Fruit fly (Drosophila melanogaster) whole organism, wandering third instar larva: Measurements from ENCODE around the gene arg.

Source experiments
- Abd-B ChIP-seq: fragments of >200 bp; optimal IDR thresholded peaks from 2 replicates; lab custom pipeline; 2017; ENCODE audit warnings: missing biosample characterization, missing genetic modification characterization
- CG32264 ChIP-seq: fragments of 200-800 bp; sonication (Bioruptor generic); optimal IDR thresholded peaks from 2 replicates; lab custom pipeline; 2016; ENCODE audit warnings: missing biosample characterization, missing genetic modification characterization
- CG9705 ChIP-seq: fragments of 200-800 bp; sonication (Bioruptor generic); optimal IDR thresholded peaks from 2 replicates; lab custom pipeline; 2018; ENCODE audit warnings: missing biosample characterization, mild to moderate bottlenecking, missing genetic modification characterization
- CrebA ChIP-seq: fragments of 200-800 bp; sonication (Bioruptor generic); optimal IDR thresholded peaks from 2 replicates; lab custom pipeline; 2016; ENCODE audit warnings: missing biosample characterization, mild to moderate bottlenecking, missing genetic modification characterization, borderline replicate concordance
- Dfd ChIP-seq: fragments of >200 bp; optimal IDR thresholded peaks from 2 replicates; lab custom pipeline; 2017; ENCODE audit warnings: missing biosample characterization, missing genetic modification characterization
- Dif ChIP-seq: fragments of 200-275, 200-300 bp; sonication (Bioruptor generic); optimal IDR thresholded peaks from 2 replicates; lab custom pipeline; 2018; ENCODE audit warnings: missing biosample characterization, missing genetic modification characterization; ENCODE audit not compliant: partially characterized antibody
- GATAd ChIP-seq: sonication (Bioruptor generic); optimal IDR thresholded peaks from 2 replicates; lab custom pipeline; 2016; ENCODE audit warnings: missing biosample characterization, missing genetic modification characterization
- HLH106 ChIP-seq: fragments of 200-800 bp; optimal IDR thresholded peaks from 3 replicates; lab custom pipeline; 2019; ENCODE audit warnings: missing biosample characterization, mild to moderate bottlenecking, missing genetic modification characterization, moderate library complexity
- Hnf4 ChIP-seq: fragments of 200-800 bp; sonication (Bioruptor generic); optimal IDR thresholded peaks from 2 replicates; lab custom pipeline; 2016; ENCODE audit warnings: missing biosample characterization, mild to moderate bottlenecking, missing genetic modification characterization
- Hr78 ChIP-seq: fragments of >200 bp; optimal IDR thresholded peaks from 2 replicates; lab custom pipeline; 2017; ENCODE audit warnings: missing biosample characterization, missing genetic modification characterization
- Hr83 ChIP-seq: fragments of 200-300 bp; sonication (Bioruptor generic); optimal IDR thresholded peaks from 2 replicates; lab custom pipeline; 2016; ENCODE audit warnings: missing biosample characterization, mild to moderate bottlenecking, missing genetic modification characterization, moderate library complexity; ENCODE audit not compliant: poor library complexity, severe bottlenecking
- Jra ChIP-seq: sonication (Bioruptor generic); optimal IDR thresholded peaks from 2 replicates; lab custom pipeline; 2016; ENCODE audit warnings: missing biosample characterization, missing genetic modification characterization
- Mio ChIP-seq: sonication (Bioruptor generic); optimal IDR thresholded peaks from 2 replicates; lab custom pipeline; 2016; ENCODE audit warnings: missing biosample characterization, missing genetic modification characterization
- Myc ChIP-seq: fragments of >200 bp; optimal IDR thresholded peaks from 2 replicates; lab custom pipeline; 2017
- N ChIP-seq: fragments of >200 bp; optimal IDR thresholded peaks from 2 replicates; lab custom pipeline; 2018; ENCODE audit warnings: missing biosample characterization, missing external identifiers, missing genetic modification characterization
- OdsH ChIP-seq: fragments of 200-800 bp; sonication (Bioruptor generic); optimal IDR thresholded peaks from 2 replicates; lab custom pipeline; 2016; ENCODE audit warnings: missing biosample characterization, mild to moderate bottlenecking, missing genetic modification characterization
- Rel ChIP-seq, 2 experiments: fragments of 200-800 bp; sonication (Bioruptor generic) in 1 of 2; optimal IDR thresholded peaks; 2 replicates in 1 of 2; 3 replicates in 1 of 2; lab custom pipeline; 2016 to 2019; ENCODE audit warnings: mild to moderate bottlenecking in 2 of 2, missing biosample characterization in 2 of 2, missing genetic modification characterization in 2 of 2, moderate library complexity in 1 of 2
- Sp1 ChIP-seq: fragments of 200-800 bp; sonication (Bioruptor generic); optimal IDR thresholded peaks from 3 replicates; lab custom pipeline; 2019; ENCODE audit warnings: missing biosample characterization, mild to moderate bottlenecking, missing genetic modification characterization, moderate library complexity
- Vsx2 ChIP-seq: fragments of 200-300, 225-300 bp; sonication (Bioruptor generic); optimal IDR thresholded peaks from 2 replicates; lab custom pipeline; 2018; ENCODE audit warnings: missing biosample characterization, missing genetic modification characterization; ENCODE audit not compliant: partially characterized antibody
- br ChIP-seq: fragments of 200-800 bp; sonication (Bioruptor generic); optimal IDR thresholded peaks from 2 replicates; lab custom pipeline; 2016; ENCODE audit warnings: missing biosample characterization, missing genetic modification characterization
- brk ChIP-seq: fragments of 200-800 bp; sonication (Bioruptor generic); optimal IDR thresholded peaks from 2 replicates; lab custom pipeline; 2016; ENCODE audit warnings: missing biosample characterization, mild to moderate bottlenecking, missing genetic modification characterization
- dl ChIP-seq, 2 experiments: fragments of 175-275, 200-275 bp in 1 of 2; fragments of 200-275 bp in 1 of 2; sonication (Bioruptor generic); optimal IDR thresholded peaks; lab custom pipeline; 2018; ENCODE audit warnings: mild to moderate bottlenecking in 2 of 2, missing biosample characterization in 2 of 2, missing genetic modification characterization in 2 of 2, moderate library complexity in 2 of 2; ENCODE audit not compliant: partially characterized antibody in 2 of 2, insufficient read depth in 1 of 2
- dmrt93B ChIP-seq: fragments of 200-800 bp; sonication (Bioruptor generic); optimal IDR thresholded peaks from 2 replicates; lab custom pipeline; 2018; ENCODE audit warnings: missing biosample characterization, mild to moderate bottlenecking, missing genetic modification characterization
- dsf ChIP-seq: sonication (Bioruptor generic); optimal IDR thresholded peaks from 2 replicates; lab custom pipeline; 2016; ENCODE audit warnings: missing biosample characterization, missing genetic modification characterization, borderline replicate concordance
- ey ChIP-seq: fragments of 200-800 bp; sonication (Bioruptor generic); optimal IDR thresholded peaks from 2 replicates; lab custom pipeline; 2016; ENCODE audit warnings: missing biosample characterization, missing genetic modification characterization
- foxo ChIP-seq, 2 experiments: fragments of 200-800 bp; sonication (Bioruptor generic); optimal IDR thresholded peaks; 2 replicates in 1 of 2; 3 replicates in 1 of 2; lab custom pipeline; 2016 to 2017; ENCODE audit warnings: missing biosample characterization in 2 of 2, missing genetic modification characterization in 2 of 2
- fru ChIP-seq: fragments of 200-800 bp; sonication (Bioruptor generic); optimal IDR thresholded peaks from 3 replicates; lab custom pipeline; 2016; ENCODE audit warnings: missing biosample characterization, mild to moderate bottlenecking, missing genetic modification characterization
- h ChIP-seq: fragments of 200-800 bp; sonication (Bioruptor generic); optimal IDR thresholded peaks from 3 replicates; lab custom pipeline; 2016; ENCODE audit warnings: missing biosample characterization, mild to moderate bottlenecking, missing genetic modification characterization
- jim ChIP-seq: fragments of 175-275, 200-325 bp; sonication (Bioruptor generic); optimal IDR thresholded peaks from 2 replicates; lab custom pipeline; 2016; ENCODE audit warnings: missing biosample characterization, mild to moderate bottlenecking, missing genetic modification characterization
- lola ChIP-seq: fragments of >200 bp; optimal IDR thresholded peaks from 2 replicates; lab custom pipeline; 2017; ENCODE audit warnings: missing biosample characterization, missing genetic modification characterization
- pan ChIP-seq: fragments of >200 bp; optimal IDR thresholded peaks from 2 replicates; lab custom pipeline; 2017
- psq ChIP-seq: fragments of 200-800 bp; sonication (Bioruptor generic); optimal IDR thresholded peaks from 3 replicates; lab custom pipeline; 2017; ENCODE audit warnings: missing biosample characterization, mild to moderate bottlenecking, missing genetic modification characterization, moderate library complexity
- rgr ChIP-seq: fragments of 200-800 bp; sonication (Bioruptor generic); optimal IDR thresholded peaks from 3 replicates; lab custom pipeline; 2016; ENCODE audit warnings: missing biosample characterization, mild to moderate bottlenecking, missing genetic modification characterization
- sage ChIP-seq: fragments of 200-800 bp; sonication (Bioruptor generic); optimal IDR thresholded peaks from 2 replicates; lab custom pipeline; 2016; ENCODE audit warnings: missing biosample characterization, mild to moderate bottlenecking, missing genetic modification characterization
- sv ChIP-seq: fragments of 200-800 bp; sonication (Bioruptor generic); optimal IDR thresholded peaks from 3 replicates; lab custom pipeline; 2016; ENCODE audit warnings: missing biosample characterization, missing genetic modification characterization
- tai ChIP-seq: sonication (Bioruptor generic); optimal IDR thresholded peaks from 2 replicates; lab custom pipeline; 2016; ENCODE audit warnings: missing biosample characterization, missing genetic modification characterization
- usp ChIP-seq: fragments of >200 bp; optimal IDR thresholded peaks from 2 replicates; lab custom pipeline; 2017; ENCODE audit warnings: missing biosample characterization, missing genetic modification characterization
- woc ChIP-seq: sonication (Bioruptor generic); optimal IDR thresholded peaks from 2 replicates; lab custom pipeline; 2016; ENCODE audit warnings: missing biosample characterization, mild to moderate bottlenecking, missing genetic modification characterization

The arg gene

DNA sequence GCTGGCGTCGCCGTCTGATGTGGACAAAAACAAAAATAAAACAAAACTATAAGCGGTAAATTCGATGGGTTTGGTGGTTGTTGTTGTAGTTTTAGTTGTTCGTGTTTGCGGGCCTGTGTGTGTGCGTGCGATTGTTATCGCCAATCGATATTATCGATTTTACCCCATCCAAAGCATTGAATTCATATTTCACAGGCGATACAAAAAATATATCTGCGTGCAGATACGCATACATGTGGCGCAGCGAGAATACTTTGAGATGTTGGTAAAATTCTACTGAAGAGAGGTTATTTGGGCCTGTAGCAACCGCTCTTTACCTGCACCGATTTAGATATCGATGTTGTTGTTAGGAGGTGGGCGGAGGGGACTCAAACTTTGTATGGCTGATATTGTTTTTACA, 12.4 kb downstream of the arg start:
- TF ChIP-seq foxo (GFP tag; optimal IDR thresholded peaks at IDR 0.05; lab: Kevin White, UChicago) (no peak), Hnf4 (GFP tag; lab: Kevin White, UChicago) (no peak), GATAd (no peak), usp (GFP tag; lab: Kevin White, UChicago) (no peak), jim (GFP tag; lab: Kevin White, UChicago) (no peak), N (no peak), Dif (GFP tag; lab: Kevin White, UChicago) (no peak), lola (GFP tag; lab: Kevin White, UChicago) (no peak), Abd-B (GFP tag; lab: Kevin White, UChicago) (no peak), Rel (GFP tag; optimal IDR thresholded peaks at IDR 0.05; lab: Kevin White, UChicago) (no peak), Rel (tag; optimal IDR thresholded peaks at IDR 0.05; lab: Kevin White, UChicago) (no peak), Mio (no peak), fru (GFP tag; lab: Kevin White, UChicago) (no peak), tai (GFP tag; lab: Kevin White, UChicago) (no peak)
- TF ChIP-seq, all 38 proteins: peak for 0

DNA sequence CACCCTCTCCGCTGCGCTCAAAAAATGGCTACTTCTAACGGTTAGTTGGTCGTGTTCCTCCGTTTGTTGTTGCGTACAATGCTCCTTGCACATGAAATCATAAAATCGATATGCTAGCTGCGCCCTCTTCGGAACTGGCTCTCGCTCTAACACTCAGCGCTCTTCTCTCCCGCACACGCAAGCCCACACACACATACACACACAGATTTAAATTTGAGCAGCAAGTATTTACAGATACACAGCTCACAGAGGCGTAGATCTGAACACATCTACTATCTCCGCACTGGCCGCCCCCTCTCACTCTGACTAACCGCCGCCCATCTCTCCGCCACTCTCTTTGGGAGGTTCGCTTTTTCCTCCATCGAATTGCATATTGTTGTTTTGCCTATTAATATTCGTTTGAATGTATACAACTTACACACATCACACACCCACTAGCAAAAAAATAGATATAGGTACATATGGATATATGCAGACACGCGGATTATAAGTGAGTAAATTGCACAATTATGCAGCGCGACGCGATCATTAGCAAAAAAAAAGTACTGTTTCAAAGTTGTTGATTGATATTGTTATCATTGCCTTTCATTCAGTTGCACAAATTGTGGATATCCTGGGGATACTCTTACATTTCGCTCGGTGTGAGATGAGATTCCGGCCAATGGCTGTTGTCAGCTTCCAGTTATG, 13.3 kb downstream of the arg start:
- TF ChIP-seq ey (GFP tag; lab: Kevin White, UChicago) = peak; percentile 91
- TF ChIP-seq Vsx2 (GFP tag; lab: Kevin White, UChicago) = no peak
- peak; percentile 66 for TF ChIP-seq woc (GFP tag; lab: Kevin White, UChicago)
- no peak for TF ChIP-seq Myc (lab: Kevin White, UChicago)
- TF ChIP-seq brk (GFP tag; lab: Kevin White, UChicago) = peak; percentile 83
- TF ChIP-seq jim (GFP tag; lab: Kevin White, UChicago) = peak; percentile 97
- TF ChIP-seq Sp1 (GFP tag; lab: Kevin White, UChicago) = peak; percentile 74
- TF ChIP-seq HLH106 (tag; lab: Kevin White, UChicago) = peak; percentile 77
- no peak for TF ChIP-seq lola (GFP tag; lab: Kevin White, UChicago)
- TF ChIP-seq dsf (GFP tag; lab: Kevin White, UChicago) = peak; percentile 25
- peak; percentile 64 for TF ChIP-seq GATAd
- no peak for TF ChIP-seq Dfd
- no peak for TF ChIP-seq Abd-B (GFP tag; lab: Kevin White, UChicago)
- peak; percentile 88 for TF ChIP-seq sv (GFP tag; lab: Kevin White, UChicago)
- peak; percentile 85 for TF ChIP-seq Jra (GFP tag; lab: Kevin White, UChicago)
- peak; percentile 52 for TF ChIP-seq CG9705
- peak; percentile 93 for TF ChIP-seq Hnf4 (GFP tag; lab: Kevin White, UChicago)
- peak; percentile 88 for TF ChIP-seq br (GFP tag; lab: Kevin White, UChicago)
- peak; percentile 91 for TF ChIP-seq h (GFP tag; lab: Kevin White, UChicago)
- peak; percentile 69 for TF ChIP-seq dmrt93B (GFP tag; lab: Kevin White, UChicago)
- peak; percentile 88 for TF ChIP-seq fru (GFP tag; lab: Kevin White, UChicago)
- no peak for TF ChIP-seq usp (GFP tag; lab: Kevin White, UChicago)
- TF ChIP-seq Mio = peak; percentile 50
- TF ChIP-seq Hr78 (GFP tag; lab: Kevin White, UChicago) = no peak
- TF ChIP-seq dl (GFP tag; optimal IDR thresholded peaks at IDR 0.05; lab: Kevin White, UChicago; ENCODE audit: insufficient read depth in 1 of 2, partially characterized antibody in 2 of 2) = peak in 1 of 2 experiments; percentile 70
- TF ChIP-seq Rel (GFP tag; optimal IDR thresholded peaks at IDR 0.05; lab: Kevin White, UChicago) = no peak
- TF ChIP-seq Rel (tag; optimal IDR thresholded peaks at IDR 0.05; lab: Kevin White, UChicago) = peak; percentile 57
- peak; percentile 85 for TF ChIP-seq OdsH (GFP tag; lab: Kevin White, UChicago)
- TF ChIP-seq N = no peak
- peak; percentile 93 for TF ChIP-seq rgr (GFP tag; lab: Kevin White, UChicago)
- peak; percentile 73 for TF ChIP-seq CG32264 (GFP tag; lab: Kevin White, UChicago)
- TF ChIP-seq CrebA (GFP tag; lab: Kevin White, UChicago) = no peak
- peak; percentile 71 for TF ChIP-seq psq (GFP tag; lab: Kevin White, UChicago)
- peak; percentile 93 for TF ChIP-seq tai (GFP tag; lab: Kevin White, UChicago)
- TF ChIP-seq Hr83 (GFP tag; lab: Kevin White, UChicago) = peak; percentile 98
- peak; percentile 23 to 95 for TF ChIP-seq foxo (GFP tag; optimal IDR thresholded peaks at IDR 0.05; lab: Kevin White, UChicago)
- TF ChIP-seq sage (GFP tag; lab: Kevin White, UChicago) = peak; percentile 44
- peak; percentile 76 for TF ChIP-seq Dif (GFP tag; lab: Kevin White, UChicago)
- no peak for TF ChIP-seq pan (lab: Kevin White, UChicago)
